Worm (Caenorhabditis elegans): Measurements from ENCODE around the gene C01B9.1.

ce11 chrII:13737751-13738525, 33.4 kb upstream of the C01B9.1 start:
- TF ChIP-seq jun-1 (tag; optimal IDR thresholded peaks at IDR 0.05) (no peak), tlp-1 (tag; optimal IDR thresholded peaks at IDR 0.05) (no peak), nhr-237 (tag; optimal IDR thresholded peaks at IDR 0.05) (no peak), nhr-90 (tag; optimal IDR thresholded peaks at IDR 0.05; ENCODE audit: poor library complexity) (no peak), nhr-77 (tag; optimal IDR thresholded peaks at IDR 0.05) (no peak), lin-13 (GFP tag; optimal IDR thresholded peaks at IDR 0.05) (no peak), unc-98 (GFP tag; IDR thresholded peaks at IDR 0.05) (no peak), egl-13 (tag; optimal IDR thresholded peaks at IDR 0.05) (no peak), unc-62 (GFP tag; optimal IDR thresholded peaks at IDR 0.05) (no peak)

Data from whole organism, L1 larva.